Worm (Caenorhabditis elegans): ENCODE measurements around the gene lin-52.
A peak's percentile ranks its signal among the peaks of the same experiment; 100 is the strongest.

The lin-52 gene

DNA sequence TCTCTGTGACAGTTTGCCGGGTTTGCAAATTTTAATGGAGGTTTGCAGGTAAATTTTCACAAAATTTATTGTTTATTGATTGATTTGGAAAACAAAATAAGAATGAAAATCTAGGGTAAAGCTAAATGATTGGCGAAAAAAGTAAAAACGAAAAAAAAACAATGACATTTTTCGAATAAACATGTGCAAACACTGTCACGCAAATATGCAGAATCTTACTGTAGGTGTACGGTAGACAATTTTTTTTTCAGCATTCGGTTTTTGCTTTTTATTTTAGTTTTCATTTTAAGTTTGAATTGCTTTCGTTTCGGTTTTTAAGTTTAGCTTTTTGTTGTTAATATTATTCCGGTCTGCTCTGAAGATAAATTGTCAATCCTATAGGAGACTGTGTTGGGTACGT lies 6.7 kb downstream of the lin-52 start:
- TF ChIP-seq pqm-1 (tag; optimal IDR thresholded peaks at IDR 0.05) = no peak
- peak; percentile 2 for TF ChIP-seq F16B12.6 (tag; optimal IDR thresholded peaks at IDR 0.05)
- no peak for TF ChIP-seq fkh-10 (GFP tag; optimal IDR thresholded peaks at IDR 0.05)
- TF ChIP-seq ces-1 (GFP tag; optimal IDR thresholded peaks at IDR 0.05) = no peak
- TF ChIP-seq snu-23 (GFP tag; optimal IDR thresholded peaks at IDR 0.05) = no peak
- TF ChIP-seq nhr-85 (tag) = peak; percentile 27
- no peak for TF ChIP-seq ztf-11 (tag; optimal IDR thresholded peaks at IDR 0.05)
- no peak for TF ChIP-seq ceh-82 (tag; optimal IDR thresholded peaks at IDR 0.05)
- peak; percentile 43 to 70 for TF ChIP-seq lsy-2 (tag; optimal IDR thresholded peaks at IDR 0.05)

ce11 chrIII:9817087-9817612 lies 7.4 kb downstream of the lin-52 start, which contains the start of gene cnx-1:
cnx-1 (minus strand) TSS chrIII:9817137.
- TF ChIP-seq lsy-2 (tag; optimal IDR thresholded peaks at IDR 0.05) (peak in 1 of 2 experiments; percentile 30), rnt-1 (tag; optimal IDR thresholded peaks at IDR 0.05) (peak; percentile 3), Y116A8C.19 (tag; optimal IDR thresholded peaks at IDR 0.05; ENCODE audit: borderline replicate concordance) (no peak), ceh-82 (tag; optimal IDR thresholded peaks at IDR 0.05) (no peak), F16B12.6 (tag; optimal IDR thresholded peaks at IDR 0.05) (peak; percentile 49), lin-35 (GFP tag; optimal IDR thresholded peaks at IDR 0.05) (peak; percentile 6 to 42), nhr-237 (tag; optimal IDR thresholded peaks at IDR 0.05) (no peak), nhr-71 (tag; optimal IDR thresholded peaks at IDR 0.05) (peak; percentile 14), tbx-2 (tag; optimal IDR thresholded peaks at IDR 0.05) (no peak), dpl-1 (GFP tag; optimal IDR thresholded peaks at IDR 0.05) (peak in 1 of 3 experiments; percentile 8), efl-1 (optimal IDR thresholded peaks at IDR 0.05) (no peak), efl-1 (GFP tag; optimal IDR thresholded peaks at IDR 0.05 in 1 of 2) (peak in 1 of 2 experiments; percentile 5), snu-23 (GFP tag; optimal IDR thresholded peaks at IDR 0.05) (peak; percentile 39), lin-14 (GFP tag; optimal IDR thresholded peaks at IDR 0.05) (peak; percentile 76), nhr-90 (tag; optimal IDR thresholded peaks at IDR 0.05; ENCODE audit: poor library complexity) (no peak), unc-98 (GFP tag; IDR thresholded peaks at IDR 0.05) (no peak), alr-1 (tag; optimal IDR thresholded peaks at IDR 0.05; ENCODE audit: borderline replicate concordance) (no peak), hlh-17 (GFP tag; optimal IDR thresholded peaks at IDR 0.05; ENCODE audit: borderline replicate concordance) (no peak), fkh-8 (tag; optimal IDR thresholded peaks at IDR 0.05) (peak; percentile 36), mep-1 (tag; optimal IDR thresholded peaks at IDR 0.05) (peak; percentile 37), aha-1 (tag; optimal IDR thresholded peaks at IDR 0.05) (no peak), mab-9 (GFP tag; IDR thresholded peaks at IDR 0.05) (no peak), lin-13 (GFP tag; optimal IDR thresholded peaks at IDR 0.05) (no peak), xbp-1 (tag; optimal IDR thresholded peaks at IDR 0.05) (no peak), mef-2 (tag; optimal IDR thresholded peaks at IDR 0.05) (no peak)

ce11 chrIII:9813146-9813545 lies 11.4 kb downstream of the lin-52 start, which contains the start of gene ZK632.14:
ZK632.14 (plus strand) TSS chrIII:9813446.
- TF ChIP-seq dsc-1 (tag; optimal IDR thresholded peaks at IDR 0.05) = no peak
- TF ChIP-seq zag-1 (tag; optimal IDR thresholded peaks at IDR 0.05) = no peak
- no peak for TF ChIP-seq unc-98 (GFP tag; IDR thresholded peaks at IDR 0.05)
- no peak for TF ChIP-seq aha-1 (tag; optimal IDR thresholded peaks at IDR 0.05)
- TF ChIP-seq nhr-12 (tag; optimal IDR thresholded peaks at IDR 0.05) = no peak
- no peak for TF ChIP-seq hlh-17 (GFP tag; optimal IDR thresholded peaks at IDR 0.05; ENCODE audit: borderline replicate concordance)
- no peak for TF ChIP-seq nhr-19 (GFP tag; conservative IDR thresholded peaks at IDR 0.05)
- no peak for TF ChIP-seq aly-2 (tag; optimal IDR thresholded peaks at IDR 0.05)
- TF ChIP-seq nhr-11 (tag; optimal IDR thresholded peaks at IDR 0.05) = no peak
- TF ChIP-seq unc-130 (tag; optimal IDR thresholded peaks at IDR 0.05) = no peak
- TF ChIP-seq nhr-47 (tag; optimal IDR thresholded peaks at IDR 0.05) = no peak
- no peak for TF ChIP-seq skn-1 (tag; optimal IDR thresholded peaks at IDR 0.05)
- no peak for TF ChIP-seq snpc-4 (tag; optimal IDR thresholded peaks at IDR 0.05)
